Worm (Caenorhabditis elegans) whole organism, L1 larva: ENCODE results near the gene let-413.
A peak's percentile ranks its signal among the peaks of the same experiment; 100 is the strongest.

ENCODE experiments used
- alr-1 ChIP-seq: fragments of 200-800 bp; sonication (Bioruptor generic); optimal IDR thresholded peaks from 2 replicates; lab custom pipeline; 2018; ENCODE audit warnings: borderline replicate concordance, mild to moderate bottlenecking, missing genetic modification characterization, missing compliant biosample characterization
- elt-3 ChIP-seq, 6 experiments: fragments of 150-350 bp in 1 of 6; sonication (generic microtip); optimal IDR thresholded peaks; 2 replicates each; lab custom pipeline; 2017 to 2018; ENCODE audit warnings: missing biosample characterization in 6 of 6, missing genetic modification characterization in 6 of 6, inconsistent platforms in 1 of 6
- lin-14 ChIP-seq: fragments of 200-800 bp; sonication (Bioruptor generic); optimal IDR thresholded peaks from 2 replicates; lab custom pipeline; 2018; ENCODE audit warnings: mild to moderate bottlenecking, missing genetic modification characterization, moderate library complexity, missing compliant biosample characterization
- lin-15B ChIP-seq: fragments of 150-350 bp; sonication (generic microtip); optimal IDR thresholded peaks from 3 replicates; lab custom pipeline; 2014; ENCODE audit warnings: missing biosample characterization, missing genetic modification characterization
- lin-35 ChIP-seq, 2 experiments: fragments of 150-350 bp; optimal IDR thresholded peaks; 2 replicates each; lab custom pipeline; 2014; ENCODE audit warnings: missing biosample characterization in 2 of 2, missing genetic modification characterization in 2 of 2, missing genetic modification reagents in 2 of 2
- lir-3 ChIP-seq: sonication (generic microtip); optimal IDR thresholded peaks from 2 replicates; lab custom pipeline; 2016; ENCODE audit warnings: mild to moderate bottlenecking, missing genetic modification characterization, moderate library complexity, missing compliant biosample characterization; ENCODE audit not compliant: poor library complexity
- nhr-28 ChIP-seq: fragments of 150-350 bp; optimal IDR thresholded peaks from 2 replicates; lab custom pipeline; 2014; ENCODE audit warnings: missing biosample characterization, missing genetic modification characterization
- nhr-76 ChIP-seq: sonication (generic microtip); optimal IDR thresholded peaks from 2 replicates; lab custom pipeline; 2017; ENCODE audit warnings: missing biosample characterization, missing genetic modification characterization
- nhr-77 ChIP-seq: fragments of 150-350 bp; optimal IDR thresholded peaks from 2 replicates; lab custom pipeline; 2014; ENCODE audit warnings: missing biosample characterization, missing genetic modification characterization
- skn-1 ChIP-seq: fragments of 150-350 bp; optimal IDR thresholded peaks from 2 replicates; lab custom pipeline; 2014; ENCODE audit warnings: missing biosample characterization, missing genetic modification characterization
- tlp-1 ChIP-seq: fragments of 150-350 bp; optimal IDR thresholded peaks from 2 replicates; lab custom pipeline; 2014; ENCODE audit warnings: missing biosample characterization, missing genetic modification characterization
- unc-62 ChIP-seq: fragments of 150-350 bp; optimal IDR thresholded peaks from 2 replicates; lab custom pipeline; 2014; ENCODE audit warnings: missing biosample characterization, missing genetic modification reagents, missing genetic modification characterization

- TF ChIP-seq lin-35 (GFP tag; optimal IDR thresholded peaks at IDR 0.05; lab: Kevin White, UChicago), result peak in 1 of 2 experiments; percentile 30
- no peak for TF ChIP-seq nhr-28 (tag; lab: Kevin White, UChicago)
- no peak for TF ChIP-seq nhr-77 (tag; lab: Kevin White, UChicago)
- TF ChIP-seq lir-3, result no peak
- TF ChIP-seq nhr-76 (tag; lab: Kevin White, UChicago), result no peak
- TF ChIP-seq lin-15B (tag; lab: Kevin White, UChicago), result no peak
- no peak for TF ChIP-seq lin-14 (GFP tag; lab: Kevin White, UChicago)
- TF ChIP-seq unc-62 (GFP tag; lab: Kevin White, UChicago), result no peak
- TF ChIP-seq elt-3 (tag; optimal IDR thresholded peaks at IDR 0.05; lab: Kevin White, UChicago), result no peak
- no peak for TF ChIP-seq skn-1
- no peak for TF ChIP-seq tlp-1 (tag; lab: Kevin White, UChicago)
- TF ChIP-seq alr-1, result no peak
These were observed 44.5 kb upstream of the let-413 start, which contains the start of gene ech-3 for ce11 chrV:8022040-8022439.
